Fruit fly (Drosophila melanogaster): ENCODE data around the gene CG6576.

Gene CG6576

DNA sequence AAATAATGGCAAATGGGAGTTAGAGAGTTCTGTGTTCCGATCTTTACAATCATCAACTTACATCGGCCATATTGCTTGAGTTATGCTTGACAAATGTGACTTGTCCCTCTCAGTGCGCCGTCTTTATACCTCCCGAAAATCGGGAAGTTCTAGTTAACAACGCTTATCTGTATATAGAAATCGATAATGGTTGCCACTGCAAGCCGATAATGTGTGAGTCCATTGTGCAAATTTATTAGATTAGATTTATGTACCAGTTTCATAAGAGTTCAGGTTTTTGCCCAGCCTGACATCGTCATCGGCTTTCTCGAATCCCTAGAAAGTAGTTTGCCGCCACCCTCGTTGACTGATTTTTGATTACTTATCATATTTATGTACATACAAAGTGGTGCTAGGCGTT is 32.7 kb downstream of the CG6576 start, which contains the start of gene Acbp5:
Acbp5 (minus strand) TSS at position 101 of the 400 bp plus-strand sequence.
- TF ChIP-seq psq (optimal IDR thresholded peaks at IDR 0.05): no peak
- TF ChIP-seq pan (optimal IDR thresholded peaks at IDR 0.05): no peak

DNA sequence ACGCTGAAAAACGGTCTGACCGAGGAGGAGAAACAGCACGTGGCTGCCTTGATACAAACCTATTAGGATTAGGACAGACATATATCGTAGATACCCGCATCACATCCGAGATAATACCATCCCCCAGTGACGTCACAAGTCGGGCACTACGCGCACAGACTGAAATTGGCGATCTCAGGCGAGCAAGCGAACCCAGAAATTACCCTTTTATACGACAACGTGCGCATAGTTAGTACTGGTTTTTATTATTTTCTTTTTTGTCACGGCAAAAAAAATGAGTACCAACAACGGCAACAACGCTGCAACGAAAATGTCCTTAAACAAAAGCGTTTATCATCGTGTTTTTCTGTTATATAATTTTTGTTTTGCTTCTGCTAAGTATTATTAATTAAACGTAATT is 42.3 kb downstream of the CG6576 start:
- no peak for TF ChIP-seq CG8478 (optimal IDR thresholded peaks at IDR 0.05)
- no peak for TF ChIP-seq EcR (GFP tag; optimal IDR thresholded peaks at IDR 0.05)
- TF ChIP-seq Dll (optimal IDR thresholded peaks at IDR 0.05): no peak
- no peak for TF ChIP-seq pan (optimal IDR thresholded peaks at IDR 0.05)
- no peak for TF ChIP-seq psq (optimal IDR thresholded peaks at IDR 0.05)
- no peak for TF ChIP-seq usp (GFP tag; optimal IDR thresholded peaks at IDR 0.05)

DNA sequence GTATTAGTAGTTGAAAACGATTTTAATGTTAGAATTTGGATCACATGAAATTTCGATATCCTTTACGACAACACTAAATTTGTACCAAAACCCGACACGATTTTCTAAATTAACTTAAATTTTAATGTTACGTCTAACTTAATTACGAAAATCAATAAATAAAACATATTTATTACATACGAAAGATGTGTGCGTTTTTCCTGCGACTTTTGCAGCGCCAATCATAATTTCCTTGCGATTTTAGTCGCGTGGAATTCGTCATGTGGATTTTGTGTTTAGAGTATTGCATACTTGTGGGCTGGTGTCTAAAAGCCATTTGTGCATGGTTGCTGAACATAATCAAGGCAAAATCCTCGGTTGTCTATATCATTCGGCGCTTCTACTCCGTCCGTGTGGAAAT is 42.8 kb downstream of the CG6576 start:
- TF ChIP-seq CG8478 (optimal IDR thresholded peaks at IDR 0.05) (no peak), pan (optimal IDR thresholded peaks at IDR 0.05) (no peak), usp (GFP tag; optimal IDR thresholded peaks at IDR 0.05) (no peak), EcR (GFP tag; optimal IDR thresholded peaks at IDR 0.05) (no peak), Dll (optimal IDR thresholded peaks at IDR 0.05) (no peak), psq (optimal IDR thresholded peaks at IDR 0.05) (no peak)

DNA sequence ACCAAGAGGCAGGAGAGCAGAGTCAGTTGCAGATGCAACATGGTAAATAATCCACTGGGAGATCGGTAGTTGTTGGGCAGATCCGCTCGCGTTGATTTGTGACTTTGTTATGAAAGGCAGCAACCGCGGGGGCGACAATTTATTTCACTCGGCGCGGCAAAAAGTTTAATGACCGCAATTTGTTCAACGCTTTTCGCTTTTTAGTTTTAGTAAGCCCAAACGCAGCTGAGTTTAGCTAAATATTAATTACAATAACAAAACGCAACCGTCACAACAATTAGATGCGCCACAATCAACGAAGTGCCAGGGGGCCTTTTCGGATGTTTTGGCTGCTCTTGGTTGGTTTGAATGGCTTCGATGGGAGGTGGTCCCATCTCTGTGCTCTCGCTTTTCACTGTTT is 44.6 kb downstream of the CG6576 start, which contains the start of gene CG13310:
CG13310 (minus strand) TSS at position 101 of the 400 bp plus-strand sequence.
- TF ChIP-seq psq (optimal IDR thresholded peaks at IDR 0.05): no peak
- TF ChIP-seq pan (optimal IDR thresholded peaks at IDR 0.05): no peak
- no peak for TF ChIP-seq Dll (optimal IDR thresholded peaks at IDR 0.05)
- no peak for TF ChIP-seq EcR (GFP tag; optimal IDR thresholded peaks at IDR 0.05)

DNA sequence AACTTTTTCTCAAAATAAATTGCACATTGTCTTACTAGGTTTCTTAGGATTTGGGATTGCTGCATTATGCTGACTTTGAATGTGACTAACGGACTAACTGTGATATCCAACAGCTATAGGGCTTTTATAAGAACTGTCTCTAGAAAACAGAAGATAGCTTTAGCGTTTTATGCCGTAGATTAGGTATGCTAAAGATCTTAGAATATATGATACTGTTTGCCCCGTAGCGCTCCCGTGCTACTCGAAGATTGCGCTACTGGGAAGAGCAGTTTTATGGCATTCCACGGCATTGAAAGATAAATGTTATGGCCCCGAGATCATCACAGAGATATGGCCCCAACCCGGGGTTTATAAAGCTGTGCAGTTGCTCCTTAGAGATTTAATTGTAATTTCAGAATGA is 46.3 kb downstream of the CG6576 start, which contains the start of the genes CG13311 and CG34426:
CG13311 (minus strand) TSS at position 101 of the 400 bp plus-strand sequence.
CG34426 (plus strand) TSS at position 400 of the 400 bp plus-strand sequence.
- no peak for TF ChIP-seq CG8478 (optimal IDR thresholded peaks at IDR 0.05)
- no peak for TF ChIP-seq pan (optimal IDR thresholded peaks at IDR 0.05)
- TF ChIP-seq psq (optimal IDR thresholded peaks at IDR 0.05): no peak
- no peak for TF ChIP-seq usp (GFP tag; optimal IDR thresholded peaks at IDR 0.05)
- no peak for TF ChIP-seq Dll (optimal IDR thresholded peaks at IDR 0.05)
- TF ChIP-seq EcR (GFP tag; optimal IDR thresholded peaks at IDR 0.05): no peak

DNA sequence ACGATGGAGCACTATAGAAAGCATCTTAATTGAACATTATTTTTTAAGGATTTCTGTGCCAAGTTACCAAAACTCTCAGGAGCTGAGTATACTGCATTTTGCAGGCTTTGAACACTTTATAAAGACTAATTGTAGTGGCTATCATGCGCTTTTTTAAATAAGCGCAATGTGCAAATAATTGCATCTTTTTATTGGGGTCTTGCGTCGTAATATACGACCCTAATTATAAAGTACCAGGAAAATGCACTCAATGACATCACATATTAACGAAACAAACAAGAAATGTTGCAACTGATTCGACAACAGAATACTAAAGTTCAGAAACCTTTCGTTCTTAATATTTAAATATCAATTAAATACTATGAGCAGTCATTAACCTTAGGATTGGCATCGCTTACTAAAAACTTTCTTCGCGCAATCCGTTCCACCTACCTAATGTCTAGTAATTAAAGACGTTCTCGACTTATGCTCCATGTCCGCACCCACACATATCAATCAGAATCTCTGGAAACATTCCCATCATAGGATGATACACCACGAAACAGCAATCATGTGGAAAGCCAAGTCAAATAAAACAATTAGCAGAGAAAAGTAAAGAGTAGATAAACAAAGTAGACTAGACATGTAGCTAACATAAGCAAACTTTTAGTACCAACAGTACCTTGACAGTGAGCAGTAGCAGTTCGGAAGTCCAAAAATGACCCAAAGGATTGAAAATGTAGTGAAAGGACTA is 48.5 kb downstream of the CG6576 start, which contains the start of the genes CG32023 and CG34427:
CG32023 (minus strand) TSS at position 101 of the 733 bp plus-strand sequence.
CG34427 (plus strand) TSS at position 683 of the 733 bp plus-strand sequence.
- TF ChIP-seq Dll (optimal IDR thresholded peaks at IDR 0.05): no peak
- no peak for TF ChIP-seq pan (optimal IDR thresholded peaks at IDR 0.05)
- no peak for TF ChIP-seq EcR (GFP tag; optimal IDR thresholded peaks at IDR 0.05)
- no peak for TF ChIP-seq usp (GFP tag; optimal IDR thresholded peaks at IDR 0.05)
- no peak for TF ChIP-seq psq (optimal IDR thresholded peaks at IDR 0.05)
- no peak for TF ChIP-seq CG8478 (optimal IDR thresholded peaks at IDR 0.05)
